Fruit fly (Drosophila melanogaster): Measurements from ENCODE around the gene rst.

The rst gene

DNA sequence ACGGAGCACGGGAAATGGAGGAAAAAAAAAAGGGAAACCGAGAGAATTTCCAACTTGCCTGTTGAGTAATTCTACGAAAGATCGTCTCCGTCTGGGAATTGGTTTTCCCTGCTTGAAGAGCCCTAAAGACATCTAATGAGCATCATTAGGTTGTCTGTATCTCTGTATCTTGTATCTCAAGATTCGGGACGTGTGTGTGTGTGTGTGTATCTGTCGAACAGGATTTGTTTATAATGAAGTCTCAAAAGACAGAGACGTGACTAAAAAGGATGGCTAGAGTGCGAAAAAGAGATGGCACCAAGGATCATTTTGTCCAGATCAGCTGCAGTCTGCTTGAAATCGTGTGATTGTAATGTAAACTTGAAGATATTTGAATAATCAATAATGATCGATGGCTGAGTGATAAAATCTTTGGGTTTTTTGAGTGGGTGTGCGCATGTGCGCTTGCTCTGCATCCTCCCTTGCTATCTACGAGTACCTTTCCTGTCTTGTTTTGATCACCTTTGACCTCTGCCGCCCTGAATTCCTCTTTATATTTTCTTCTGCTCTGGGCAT, 8.9 kb upstream of the rst start:
- TF ChIP-seq noc (tag; optimal IDR thresholded peaks at IDR 0.05), result no peak

DNA sequence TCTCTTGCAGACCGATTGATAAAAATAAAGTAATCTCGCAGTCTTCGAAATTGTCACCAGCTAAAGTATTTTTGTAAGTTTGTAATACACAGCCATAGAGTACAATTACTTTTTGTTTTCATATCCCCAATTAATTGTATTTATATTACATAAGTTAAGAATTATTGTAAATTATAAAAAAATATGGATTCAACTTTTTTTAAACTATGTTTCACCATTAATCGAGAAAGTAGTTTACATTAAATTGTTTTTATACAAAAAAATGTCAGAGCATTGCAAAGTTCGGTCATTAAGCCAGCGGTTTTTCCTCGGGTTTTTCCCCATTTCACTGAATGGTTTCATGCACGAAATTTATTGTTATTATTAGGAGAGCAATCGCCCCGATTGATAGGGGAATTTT, 6.7 kb upstream of the rst start:
- TF ChIP-seq noc (tag; optimal IDR thresholded peaks at IDR 0.05), result no peak

DNA sequence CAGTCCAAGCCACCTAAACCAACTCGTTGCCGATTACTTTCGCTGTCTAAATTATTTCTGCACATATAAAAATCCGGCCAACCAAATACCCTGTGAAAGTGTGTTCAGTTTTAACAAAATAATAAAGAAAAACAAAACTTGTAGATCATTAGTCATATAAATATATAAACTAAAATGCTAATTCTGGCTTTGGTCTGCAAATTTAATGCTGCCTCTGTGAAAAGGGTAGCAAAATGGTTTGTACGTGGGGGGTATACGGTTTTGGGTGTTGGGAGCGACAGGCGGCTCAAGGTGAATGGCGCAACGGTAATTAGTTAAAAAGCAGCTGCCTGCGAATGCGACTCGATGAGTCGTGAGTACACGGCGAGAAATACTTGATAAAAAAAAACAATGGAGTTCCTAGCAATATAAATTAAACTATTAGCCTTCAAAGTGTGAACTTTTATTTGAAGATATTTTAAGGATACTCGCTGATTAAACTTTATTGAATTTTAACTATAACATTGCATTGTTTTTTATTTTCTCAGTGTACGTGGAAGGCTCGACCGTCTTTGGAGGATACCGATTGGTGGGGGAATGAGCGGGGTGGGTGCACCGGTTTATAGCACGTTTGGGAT, 4.3 kb upstream of the rst start:
- no peak for TF ChIP-seq noc (tag; optimal IDR thresholded peaks at IDR 0.05)

DNA sequence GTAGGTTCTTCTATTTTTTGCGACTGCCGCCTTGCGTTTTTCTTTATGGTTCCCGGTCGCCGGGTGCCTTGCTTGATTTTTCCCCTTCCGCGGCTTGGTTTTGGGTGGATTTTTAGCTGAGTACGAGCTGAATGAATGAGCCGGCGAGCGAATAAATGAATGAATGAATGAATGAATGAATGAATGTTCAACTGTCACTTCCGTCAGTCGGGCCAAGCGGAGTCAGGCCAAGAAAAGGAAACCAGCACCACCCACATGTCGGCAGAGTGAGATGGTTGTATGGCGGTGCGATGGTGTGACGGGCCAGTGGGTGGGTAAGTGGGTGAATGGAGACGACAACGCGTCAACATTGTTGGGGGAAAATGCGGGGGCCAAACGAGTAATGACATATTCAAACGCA, 4.6 kb downstream of the rst start:
- TF ChIP-seq noc (tag; optimal IDR thresholded peaks at IDR 0.05), result no peak

DNA sequence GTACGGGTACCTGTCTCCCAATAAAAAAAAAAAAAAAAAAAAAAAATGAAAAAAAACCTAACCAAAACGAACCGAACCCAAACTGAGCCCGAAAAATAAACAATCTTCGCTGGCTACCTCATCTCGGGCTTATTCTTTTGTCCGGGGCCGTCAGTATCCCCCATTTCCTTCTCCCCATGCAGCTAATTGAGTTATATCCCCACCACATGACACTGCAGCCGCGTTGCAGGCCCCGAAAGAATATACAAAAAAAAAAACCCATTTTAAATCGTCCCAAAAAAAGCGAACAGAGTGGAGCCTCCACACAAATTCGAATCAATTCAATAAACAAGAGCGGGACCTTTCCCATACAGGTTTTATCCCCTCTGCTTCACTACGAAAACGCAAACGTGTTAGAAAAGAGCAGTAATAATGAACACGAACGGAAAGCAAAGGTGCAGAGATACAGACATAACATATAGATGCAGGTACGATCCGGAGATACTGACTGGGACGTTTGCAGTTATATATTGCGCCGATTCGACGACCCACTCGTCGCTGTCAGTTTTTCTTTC, 8.9 kb downstream of the rst start:
- TF ChIP-seq noc (tag; optimal IDR thresholded peaks at IDR 0.05), result no peak

DNA sequence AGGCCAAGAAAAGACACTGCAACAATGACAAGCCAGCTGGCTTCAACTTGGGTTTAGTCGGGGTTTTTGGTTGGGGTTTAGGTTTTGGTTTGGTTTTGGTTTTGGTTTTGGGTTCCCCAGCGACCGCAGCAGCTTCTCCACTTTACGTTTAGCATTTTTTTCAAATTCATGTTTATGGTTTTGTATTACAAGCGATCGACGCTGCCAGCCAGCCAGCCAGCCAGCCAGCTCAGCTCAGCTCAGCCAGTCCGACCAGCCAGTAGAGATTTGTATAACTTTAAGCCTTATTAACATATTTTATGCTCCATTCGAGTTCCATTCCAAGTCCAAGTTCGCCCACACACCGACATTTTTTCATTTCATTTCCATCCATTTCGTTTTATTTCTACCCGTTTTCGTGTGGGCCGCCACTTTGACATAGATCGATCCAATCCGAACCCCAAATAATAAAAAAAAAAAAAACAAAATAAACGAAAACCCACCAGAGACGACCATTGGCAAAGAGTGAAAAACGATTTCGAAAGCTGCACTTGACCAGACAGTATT, 9.8 kb downstream of the rst start:
- no peak for TF ChIP-seq noc (tag; optimal IDR thresholded peaks at IDR 0.05)

DNA sequence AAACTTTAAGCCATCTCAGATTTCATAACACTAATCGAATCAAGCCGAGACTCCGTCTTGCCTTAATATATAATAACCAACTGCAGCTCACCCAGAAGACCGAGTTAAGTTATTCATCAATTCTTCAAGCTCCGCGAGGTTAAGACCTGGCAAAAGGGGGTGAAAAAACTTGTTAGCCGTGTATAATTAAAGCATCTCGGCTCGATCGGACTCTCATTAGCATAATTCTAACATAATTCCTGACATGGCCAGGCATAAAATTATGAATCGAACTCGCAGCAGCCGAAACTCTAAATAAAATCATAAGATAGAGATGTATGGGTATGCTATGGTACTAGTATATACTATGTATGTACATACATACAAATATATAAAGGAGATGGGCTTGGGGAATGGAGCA, 10.5 kb downstream of the rst start:
- no peak for TF ChIP-seq noc (tag; optimal IDR thresholded peaks at IDR 0.05)

DNA sequence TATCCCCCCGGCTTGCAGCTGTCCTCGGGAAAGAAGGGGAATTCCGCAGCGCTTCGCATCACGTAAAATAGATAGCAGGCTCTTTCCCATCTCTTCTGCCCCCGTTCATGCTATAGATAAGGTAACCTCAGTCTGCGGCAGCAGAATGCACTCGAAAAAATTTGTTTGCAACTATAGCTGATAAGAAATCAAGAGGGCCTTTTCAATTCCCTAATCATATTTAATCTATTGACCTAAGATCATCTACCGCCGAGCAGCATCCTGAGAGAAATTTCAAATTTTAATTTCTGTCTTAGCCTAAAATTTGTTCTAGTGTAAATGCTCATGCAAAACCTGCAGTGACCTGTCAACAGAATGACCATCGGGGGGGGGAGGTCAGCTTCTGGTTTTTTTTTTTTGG, 17.0 kb downstream of the rst start:
- TF ChIP-seq noc (tag; optimal IDR thresholded peaks at IDR 0.05), result no peak

DNA sequence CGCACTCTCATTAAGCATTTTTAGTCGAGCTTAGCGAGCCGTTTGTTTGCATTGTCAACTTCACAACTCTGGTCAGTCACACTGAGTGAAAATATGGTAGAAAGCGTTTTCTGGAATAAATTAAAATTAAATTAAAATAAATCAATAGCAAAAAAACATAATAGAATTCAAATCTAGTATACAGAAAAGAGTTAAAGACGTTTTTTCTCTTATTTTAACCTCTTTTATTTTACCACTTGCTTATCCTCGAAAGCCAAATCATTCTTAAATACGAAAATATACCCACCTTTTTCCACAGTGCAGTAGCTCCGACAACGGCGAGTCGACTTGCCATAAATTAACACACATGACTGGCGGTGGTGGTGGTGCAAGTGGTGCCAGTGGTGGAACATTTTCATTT, 22.0 kb downstream of the rst start:
- no peak for TF ChIP-seq noc (tag; optimal IDR thresholded peaks at IDR 0.05)

DNA sequence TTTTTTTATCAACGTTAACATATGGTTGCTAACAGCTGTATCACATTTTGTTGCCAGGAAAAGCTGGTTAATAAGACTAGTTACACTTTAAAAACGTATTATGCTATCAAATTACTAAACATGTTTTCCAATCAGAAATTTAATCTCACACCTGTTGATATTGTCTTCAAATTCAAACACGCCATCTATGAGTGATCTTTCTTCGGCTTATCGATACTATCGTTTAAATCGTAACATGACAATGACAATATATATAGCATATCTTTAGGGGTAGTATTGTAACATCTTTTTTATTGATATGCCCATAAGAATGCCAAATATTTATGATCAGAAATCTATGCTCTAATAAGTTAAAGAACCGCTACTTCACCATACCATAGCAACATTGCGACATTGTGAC, 24.5 kb downstream of the rst start:
- no peak for TF ChIP-seq noc (tag; optimal IDR thresholded peaks at IDR 0.05)

DNA sequence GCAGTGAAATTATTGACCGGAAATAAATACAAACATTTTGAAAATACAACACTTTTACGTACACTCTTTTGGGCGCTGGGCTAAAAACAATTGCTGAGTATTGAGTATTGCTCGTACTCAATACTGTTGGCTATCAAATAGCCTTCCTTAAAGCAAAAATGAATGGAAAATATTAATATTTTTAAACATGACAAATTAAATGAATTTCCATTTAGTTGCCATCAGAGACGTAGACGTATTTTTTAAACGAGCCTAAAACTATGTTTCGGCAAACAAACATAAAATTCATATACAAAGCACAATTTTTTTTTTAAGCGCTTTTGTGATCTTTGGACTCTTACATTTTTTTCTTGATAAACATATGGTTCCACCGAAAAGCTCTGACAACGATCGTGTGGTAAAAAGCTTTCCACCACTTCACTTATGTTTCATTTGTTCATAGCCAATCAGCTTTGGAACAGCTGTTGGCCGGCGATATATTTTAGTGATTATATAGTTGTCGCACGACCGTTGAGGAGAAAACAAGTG, 26.0 kb downstream of the rst start, which contains the start of gene CG3603:
CG3603 (plus strand) TSS at position 490 of the 528 bp plus-strand sequence.
- no peak for TF ChIP-seq noc (tag; optimal IDR thresholded peaks at IDR 0.05)

DNA sequence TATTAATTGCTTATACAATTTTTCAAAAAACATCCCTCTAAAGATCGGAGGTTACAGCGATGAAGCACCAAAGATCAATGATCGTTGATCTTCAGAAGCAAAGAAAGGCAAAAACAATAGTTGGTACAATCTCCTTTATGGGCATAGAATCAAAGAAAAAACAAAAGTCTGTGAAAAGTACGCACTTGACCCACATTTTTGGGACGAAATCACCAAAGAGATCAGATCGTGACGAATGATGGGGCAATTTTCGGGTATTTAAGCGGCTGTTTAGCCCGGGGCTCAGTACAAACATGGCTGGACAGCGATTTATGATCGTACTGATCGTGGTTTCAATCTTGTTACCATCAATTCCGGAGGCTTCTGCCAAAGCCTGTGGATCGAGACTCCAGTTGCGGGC, 26.8 kb downstream of the rst start, which contains the start of gene CG17959:
CG17959 (plus strand) TSS at position 301 of the 400 bp plus-strand sequence.
- TF ChIP-seq noc (tag; optimal IDR thresholded peaks at IDR 0.05), result no peak

DNA sequence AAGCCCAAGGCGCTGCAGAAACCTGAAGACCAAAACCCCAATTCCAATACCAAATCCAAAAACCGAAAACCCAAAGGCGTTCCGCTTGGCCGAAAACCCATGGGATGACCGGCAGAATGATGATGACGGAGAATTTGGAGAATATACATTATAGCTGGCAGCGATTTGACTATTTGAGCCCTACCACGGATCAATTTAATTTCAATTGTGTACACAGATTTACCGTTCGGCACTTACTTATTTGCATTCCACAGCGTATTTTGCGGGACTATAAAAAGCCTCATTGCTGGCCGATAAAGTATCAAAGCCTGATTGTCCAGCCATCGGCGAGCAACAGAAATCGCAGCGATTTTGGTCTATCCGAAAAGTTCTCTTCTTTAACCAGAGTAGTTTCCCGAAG, 28.5 kb downstream of the rst start, which contains the start of gene CG14423:
CG14423 (plus strand) TSS at position 301 of the 400 bp plus-strand sequence.
- TF ChIP-seq noc (tag; optimal IDR thresholded peaks at IDR 0.05), result no peak

DNA sequence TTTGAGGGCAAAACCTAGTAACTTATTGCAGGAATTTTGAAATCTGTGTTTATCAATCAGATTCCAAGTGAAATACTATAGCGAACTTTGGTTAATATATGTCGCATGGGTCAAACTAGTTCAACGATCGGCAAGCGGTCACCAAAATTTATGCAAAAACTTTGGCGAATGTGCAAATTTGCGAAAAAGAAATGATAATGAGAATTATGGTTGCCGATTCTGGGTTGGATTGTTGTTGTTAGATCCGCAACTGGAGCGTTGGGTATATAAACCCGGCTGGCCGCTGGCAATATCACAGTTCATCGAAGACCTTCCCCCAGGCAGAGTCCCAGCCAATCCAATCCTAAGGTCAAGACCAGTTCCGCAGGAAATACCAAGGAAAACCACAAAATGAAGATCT, 30.5 kb downstream of the rst start, which contains the start of gene CG14422:
CG14422 (plus strand) TSS at position 301 of the 400 bp plus-strand sequence.
- no peak for TF ChIP-seq noc (tag; optimal IDR thresholded peaks at IDR 0.05)

DNA sequence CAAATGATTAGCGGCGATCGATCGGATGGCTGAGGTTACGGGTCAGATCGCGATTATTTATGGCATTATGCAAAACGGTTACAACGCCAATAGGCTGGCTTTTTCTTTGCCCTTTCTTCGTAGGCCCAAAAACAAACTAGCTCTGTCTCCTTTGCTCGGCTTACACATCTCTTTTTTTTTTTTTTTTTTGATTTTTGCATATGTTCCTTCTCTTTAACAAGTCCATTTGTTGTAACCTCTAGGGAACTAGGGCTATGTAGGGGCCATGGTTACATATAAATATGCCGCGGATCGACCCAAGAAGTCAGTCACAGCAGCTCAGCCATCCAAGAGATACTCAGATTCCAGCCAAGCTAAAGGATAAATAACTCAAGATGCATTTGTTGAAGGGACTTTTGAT, 32.5 kb downstream of the rst start, which contains the start of gene CG14421:
CG14421 (plus strand) TSS at position 301 of the 400 bp plus-strand sequence.
- no peak for TF ChIP-seq noc (tag; optimal IDR thresholded peaks at IDR 0.05)

DNA sequence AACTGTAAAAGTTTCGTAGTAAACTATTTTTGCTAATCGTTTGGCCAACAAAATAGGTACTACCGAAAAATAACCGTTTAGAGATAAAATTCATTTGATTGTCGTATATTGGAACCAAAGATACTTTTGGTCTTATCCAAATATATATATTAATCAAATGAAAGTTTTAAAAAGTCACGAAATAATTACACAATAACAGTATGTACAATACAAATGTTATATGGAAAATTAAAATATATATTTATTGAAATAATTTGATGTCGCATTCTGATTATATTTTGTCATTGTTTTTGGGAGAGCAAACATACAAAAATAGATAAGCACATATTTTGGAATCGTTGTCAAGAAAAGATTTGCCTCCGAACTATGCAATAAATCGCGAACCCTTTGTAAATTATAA, 35.1 kb downstream of the rst start, which contains the start of gene CG14420:
CG14420 (plus strand) TSS at position 301 of the 400 bp plus-strand sequence.
- no peak for TF ChIP-seq noc (tag; optimal IDR thresholded peaks at IDR 0.05)

DNA sequence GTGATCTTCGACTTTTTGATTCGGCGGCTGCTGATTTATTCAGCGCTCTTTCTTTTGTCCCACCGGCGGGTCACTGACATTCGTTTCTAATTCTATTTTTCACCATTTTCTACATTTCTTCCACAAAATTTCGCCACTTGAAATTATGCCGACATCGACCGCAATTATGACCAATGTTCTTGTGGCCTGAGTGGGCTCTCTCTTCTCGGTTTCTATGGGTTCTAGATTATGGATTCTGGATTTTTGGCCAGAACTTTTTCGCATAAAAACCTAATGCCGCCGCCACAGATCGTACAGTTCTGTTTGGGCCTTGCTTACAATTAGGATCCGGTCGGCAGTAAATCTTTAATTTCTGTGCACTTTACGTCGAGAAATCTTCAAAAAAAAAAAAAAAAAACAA, 36.9 kb downstream of the rst start, which contains the start of gene CG3598:
CG3598 (plus strand) TSS at position 301 of the 400 bp plus-strand sequence.
- no peak for TF ChIP-seq noc (tag; optimal IDR thresholded peaks at IDR 0.05)
